Worm (Caenorhabditis elegans): ENCODE results near the gene T26A5.8.

The T26A5.8 gene

ce11 chrIII:6462610-6463009, at the start of gene T26A5.8:
TSS of gene T26A5.8 (minus strand) at chrIII:6462856.
- TF ChIP-seq unc-62 (GFP tag; optimal IDR thresholded peaks at IDR 0.05): no peak

ce11 chrIII:6509301-6509700, 46.6 kb upstream of the T26A5.8 start:
- TF ChIP-seq unc-62 (GFP tag; optimal IDR thresholded peaks at IDR 0.05): no peak

ce11 chrIII:6508327-6508726, 45.7 kb upstream of the T26A5.8 start:
- TF ChIP-seq unc-62 (GFP tag; optimal IDR thresholded peaks at IDR 0.05): no peak

- TF ChIP-seq unc-62 (GFP tag; optimal IDR thresholded peaks at IDR 0.05): no peak
Measured at ce11 chrIII:6507832-6508231, 45.2 kb upstream of the T26A5.8 start, which contains the start of gene F23F12.12. TSS of gene F23F12.12 (plus strand) at chrIII:6508132.

- TF ChIP-seq unc-62 (GFP tag; optimal IDR thresholded peaks at IDR 0.05): no peak
Measured at ce11 chrIII:6500032-6500564, 37.4 kb upstream of the T26A5.8 start, which contains the start of gene F23F12.3. TSS of gene F23F12.3 (plus strand) at chrIII:6500514.

ce11 chrIII:6499102-6499501, 36.4 kb upstream of the T26A5.8 start:
- no peak for TF ChIP-seq unc-62 (GFP tag; optimal IDR thresholded peaks at IDR 0.05)

ce11 chrIII:6498176-6498575, 35.5 kb upstream of the T26A5.8 start, which contains the start of gene sdz-15:
TSS of gene sdz-15 (plus strand) at chrIII:6498476.
- TF ChIP-seq unc-62 (GFP tag; optimal IDR thresholded peaks at IDR 0.05): no peak

- TF ChIP-seq unc-62 (GFP tag; optimal IDR thresholded peaks at IDR 0.05): no peak
Measured at ce11 chrIII:6495191-6495723, 32.6 kb upstream of the T26A5.8 start, which contains the start of gene F23F12.13. TSS of gene F23F12.13 (plus strand) at chrIII:6495673.

ce11 chrIII:6492807-6493206, 30.2 kb upstream of the T26A5.8 start, which contains the start of gene srb-11:
TSS of gene srb-11 (minus strand) at chrIII:6492907.
- TF ChIP-seq unc-62 (GFP tag; optimal IDR thresholded peaks at IDR 0.05): no peak

- no peak for TF ChIP-seq unc-62 (GFP tag; optimal IDR thresholded peaks at IDR 0.05)
Measured at ce11 chrIII:6490989-6491388, 28.3 kb upstream of the T26A5.8 start.

ce11 chrIII:6489493-6489892, 26.8 kb upstream of the T26A5.8 start, which contains the start of gene rpt-3:
TSS of gene rpt-3 (plus strand) at chrIII:6489793.
- no peak for TF ChIP-seq unc-62 (GFP tag; optimal IDR thresholded peaks at IDR 0.05)

ce11 chrIII:6488916-6489315, 26.3 kb upstream of the T26A5.8 start:
- TF ChIP-seq unc-62 (GFP tag; optimal IDR thresholded peaks at IDR 0.05): no peak

- TF ChIP-seq unc-62 (GFP tag; optimal IDR thresholded peaks at IDR 0.05): no peak
Measured at ce11 chrIII:6482918-6483317, 20.3 kb upstream of the T26A5.8 start, which contains the start of gene chtb-2. TSS of gene chtb-2 (plus strand) at chrIII:6483218.

- TF ChIP-seq unc-62 (GFP tag; optimal IDR thresholded peaks at IDR 0.05): no peak
Measured at ce11 chrIII:6479439-6479838, 16.8 kb upstream of the T26A5.8 start.

ce11 chrIII:6478256-6479004, 15.8 kb upstream of the T26A5.8 start, which contains the start of gene zip-8:
TSS of gene zip-8 (plus strand) at chrIII:6478955.
- TF ChIP-seq unc-62 (GFP tag; optimal IDR thresholded peaks at IDR 0.05): no peak

ce11 chrIII:6476380-6476779, 13.7 kb upstream of the T26A5.8 start:
- no peak for TF ChIP-seq unc-62 (GFP tag; optimal IDR thresholded peaks at IDR 0.05)

- no peak for TF ChIP-seq unc-62 (GFP tag; optimal IDR thresholded peaks at IDR 0.05)
Measured at ce11 chrIII:6471451-6471850, 8.8 kb upstream of the T26A5.8 start, which contains the start of gene wht-6. TSS of gene wht-6 (plus strand) at chrIII:6471751.

All from whole organism, dauer.